Worm (Caenorhabditis elegans) whole organism, early embryonic: ENCODE results near the gene nlp-3.

Source experiments
- B0310.2 ChIP-seq: sonication (generic microtip); optimal IDR thresholded peaks from 2 replicates; lab custom pipeline; 2016; ENCODE audit warnings: mild to moderate bottlenecking, missing genetic modification characterization, missing compliant biosample characterization
- F13C5.2 ChIP-seq: sonication (generic microtip); optimal IDR thresholded peaks from 2 replicates; lab custom pipeline; 2017; ENCODE audit warnings: mild to moderate bottlenecking, missing genetic modification characterization, inconsistent platforms, missing compliant biosample characterization
- aly-1 ChIP-seq: sonication (generic microtip); optimal IDR thresholded peaks from 2 replicates; lab custom pipeline; 2016; ENCODE audit warnings: missing genetic modification characterization, missing compliant biosample characterization
- ama-1 ChIP-seq: fragments of 150-350 bp; optimal IDR thresholded peaks from 2 replicates; lab custom pipeline; 2014
- flt-1 ChIP-seq: fragments of 200-800 bp; sonication (Bioruptor generic); IDR thresholded peaks from 2 replicates; pipeline ENCODE4 v1.3.6; 2022; ENCODE audit warnings: missing genetic modification characterization, missing compliant biosample characterization
- hmbx-1 ChIP-seq: sonication (generic microtip); optimal IDR thresholded peaks from 2 replicates; lab custom pipeline; 2016; ENCODE audit warnings: mild to moderate bottlenecking, missing genetic modification characterization, missing compliant biosample characterization
- hmg-4 ChIP-seq: fragments of 200-800 bp; sonication (Bioruptor generic); optimal IDR thresholded peaks from 2 replicates; lab custom pipeline; 2018; ENCODE audit warnings: mild to moderate bottlenecking, missing genetic modification characterization, missing compliant biosample characterization
- pes-1 ChIP-seq: fragments of 200-800 bp; sonication (Bioruptor generic); IDR thresholded peaks from 2 replicates; pipeline ENCODE4 v1.3.6; 2022; ENCODE audit warnings: missing genetic modification reagents, missing genetic modification characterization, missing compliant biosample characterization
- sea-1 ChIP-seq: fragments of 200-800 bp; sonication (Bioruptor generic); conservative IDR thresholded peaks from 2 replicates; pipeline ENCODE4 v1.3.6; 2022; ENCODE audit warnings: missing genetic modification characterization, missing compliant biosample characterization
- tbx-11 ChIP-seq: fragments of 200-800 bp; sonication (Bioruptor generic); IDR thresholded peaks from 2 replicates; pipeline ENCODE4 v1.3.6; 2022; ENCODE audit warnings: missing genetic modification characterization, missing compliant biosample characterization
- tbx-37 ChIP-seq: fragments of 200-800 bp; sonication (Bioruptor generic); conservative IDR thresholded peaks from 2 replicates; pipeline ENCODE4 v1.3.6; 2022; ENCODE audit warnings: missing genetic modification reagents, missing genetic modification characterization, missing compliant biosample characterization

ce11 chrX:13157112-13157768 lies 21.0 kb downstream of the nlp-3 start:
- TF ChIP-seq ama-1 (no peak), F13C5.2 (tag; lab: Kevin White, UChicago) (no peak), tbx-37 (no peak), pes-1 (GFP tag; lab: Robert Waterston, UW) (no peak), sea-1 (no peak), flt-1 (GFP tag; lab: Robert Waterston, UW) (no peak), tbx-11 (GFP tag; lab: Robert Waterston, UW) (no peak), B0310.2 (tag; lab: Kevin White, UChicago) (no peak), aly-1 (tag; lab: Kevin White, UChicago) (no peak), hmbx-1 (tag; lab: Kevin White, UChicago) (no peak), hmg-4 (GFP tag; lab: Kevin White, UChicago) (no peak)
